Fruit fly (Drosophila melanogaster) whole organism, embryonic: Measurements from ENCODE around the gene CG5592.

Experiments
- CG10565 ChIP-seq: fragments of 200-800 bp; sonication (Bioruptor generic); optimal IDR thresholded peaks from 3 replicates; lab custom pipeline; 2016; ENCODE audit warnings: missing biosample characterization, mild to moderate bottlenecking, missing genetic modification characterization
- CG8478 ChIP-seq: fragments of >200 bp; optimal IDR thresholded peaks from 2 replicates; lab custom pipeline; 2018
- lbe ChIP-seq: fragments of 200-800 bp; sonication (Bioruptor generic); optimal IDR thresholded peaks from 2 replicates; lab custom pipeline; 2016; ENCODE audit warnings: missing biosample characterization, mild to moderate bottlenecking, missing genetic modification characterization

dm6 chr3L:5881310-5882208, 15.9 kb upstream of the CG5592 start:
- TF ChIP-seq CG10565 (no peak), lbe (GFP tag; lab: Kevin White, UChicago) (no peak), CG8478 (peak; percentile 24)
